Worm (Caenorhabditis elegans) whole organism, midembryonic: Measurements from ENCODE around the gene B0454.6.

ENCODE experiments used
- T22C8.4 ChIP-seq: fragments of 200-800 bp; sonication (Bioruptor generic); IDR thresholded peaks from 2 replicates; pipeline ENCODE4 v1.3.6; 2022; ENCODE audit warnings: missing genetic modification characterization, missing compliant biosample characterization
- cog-1 ChIP-seq: sonication (generic microtip); optimal IDR thresholded peaks from 2 replicates; lab custom pipeline; 2016; ENCODE audit warnings: missing genetic modification characterization, missing compliant biosample characterization
- flt-1 ChIP-seq: fragments of 200-800 bp; sonication (Bioruptor generic); IDR thresholded peaks from 2 replicates; pipeline ENCODE4 v1.3.6; 2022; ENCODE audit warnings: missing genetic modification characterization, missing compliant biosample characterization
- klf-2 ChIP-seq: fragments of 200-800 bp; sonication (Bioruptor generic); conservative IDR thresholded peaks from 2 replicates; pipeline ENCODE4 v1.3.6; 2022; ENCODE audit warnings: missing genetic modification reagents, missing genetic modification characterization, missing compliant biosample characterization
- med-1 ChIP-seq: sonication (generic microtip); optimal IDR thresholded peaks from 2 replicates; lab custom pipeline; 2017; ENCODE audit warnings: missing genetic modification characterization, mild to moderate bottlenecking, missing compliant biosample characterization, antibody characterized with exemption, missing genetic modification reagents; ENCODE audit not compliant: insufficient read depth
- ref-1 ChIP-seq: fragments of 200-800 bp; sonication (Bioruptor generic); conservative IDR thresholded peaks from 2 replicates; pipeline ENCODE4 v1.3.6; 2022; ENCODE audit warnings: missing genetic modification reagents, missing genetic modification characterization, missing compliant biosample characterization
- tab-1 ChIP-seq: fragments of 200-800 bp; sonication (Bioruptor generic); IDR thresholded peaks from 2 replicates; pipeline ENCODE4 v1.3.6; 2022; ENCODE audit warnings: missing genetic modification characterization, missing compliant biosample characterization
- ztf-23 ChIP-seq: fragments of 200-800 bp; sonication (Bioruptor generic); IDR thresholded peaks from 2 replicates; pipeline ENCODE4 v1.3.6; 2022; ENCODE audit warnings: missing genetic modification reagents, missing genetic modification characterization, missing compliant biosample characterization
- ztf-29 ChIP-seq: fragments of 200-800 bp; sonication (Bioruptor generic); IDR thresholded peaks from 2 replicates; pipeline ENCODE4 v1.3.6; 2022; ENCODE audit warnings: missing genetic modification reagents, missing genetic modification characterization, missing compliant biosample characterization

The B0454.6 gene

ce11 chrII:3038453-3038909 is 5.9 kb downstream of the B0454.6 start, which contains the start of the genes B0454.26 and B0454.5:
TSS of gene B0454.26 (minus strand) at chrII:3038553.
TSS of gene B0454.5 (plus strand) at chrII:3038859.
- TF ChIP-seq klf-2 (no peak), ref-1 (GFP tag; lab: Robert Waterston, UW) (no peak), T22C8.4 (GFP tag; lab: Robert Waterston, UW) (no peak)

DNA sequence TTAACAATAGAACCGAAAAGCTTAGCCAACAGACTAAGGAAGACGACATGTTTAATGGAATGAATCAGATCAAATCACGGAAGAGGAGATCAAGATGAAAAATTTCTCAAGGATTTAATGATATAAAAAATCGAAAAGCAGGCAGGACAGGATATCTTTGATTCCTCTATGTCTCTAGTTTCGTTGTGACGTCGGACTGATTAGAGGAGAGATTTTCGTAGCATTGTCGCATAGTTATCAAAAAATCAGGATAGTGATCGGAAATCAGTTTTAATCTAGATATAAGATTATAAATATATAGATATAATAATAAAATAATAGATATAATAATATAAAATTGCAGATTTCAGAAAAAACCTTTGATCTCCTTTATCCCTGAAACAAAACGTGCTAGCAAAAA is 10.8 kb downstream of the B0454.6 start, which contains the start of gene B0454.8:
B0454.8 (minus strand) TSS at position 101 of the 400 bp plus-strand sequence.
- TF ChIP-seq ztf-29 (no peak), flt-1 (GFP tag; lab: Robert Waterston, UW) (no peak), cog-1 (no peak), med-1 (no peak), ref-1 (GFP tag; lab: Robert Waterston, UW) (no peak), T22C8.4 (GFP tag; lab: Robert Waterston, UW) (no peak), klf-2 (no peak), tab-1 (GFP tag; lab: Robert Waterston, UW) (no peak), ztf-23 (GFP tag; lab: Robert Waterston, UW) (no peak)

DNA sequence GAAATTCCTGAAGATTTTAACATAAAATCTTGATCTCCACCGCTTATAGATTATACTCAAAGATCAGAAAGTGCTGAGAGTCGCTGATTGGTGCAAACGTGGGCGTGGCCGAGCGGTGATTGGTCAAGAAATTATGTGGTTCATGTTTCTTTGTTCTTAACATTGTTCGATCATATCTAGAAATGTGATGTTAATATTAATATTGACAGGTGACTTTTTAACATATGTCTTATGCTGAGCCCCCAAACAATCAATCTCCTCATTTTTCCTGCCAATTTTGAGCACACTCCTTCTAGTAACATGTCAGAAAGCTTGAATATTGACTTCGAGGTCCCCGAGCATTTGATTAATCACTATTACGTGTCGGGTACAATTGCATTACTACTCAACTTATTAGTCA is 11.4 kb downstream of the B0454.6 start, which contains the start of gene sri-29:
sri-29 (plus strand) TSS at position 301 of the 400 bp plus-strand sequence.
- TF ChIP-seq flt-1 (GFP tag; lab: Robert Waterston, UW) = no peak
- TF ChIP-seq ztf-29 = no peak
- no peak for TF ChIP-seq klf-2

- TF ChIP-seq klf-2 (no peak), tab-1 (GFP tag; lab: Robert Waterston, UW) (no peak), med-1 (no peak), ztf-29 (no peak), T22C8.4 (GFP tag; lab: Robert Waterston, UW) (no peak), cog-1 (no peak), flt-1 (GFP tag; lab: Robert Waterston, UW) (no peak), ztf-23 (GFP tag; lab: Robert Waterston, UW) (no peak), ref-1 (GFP tag; lab: Robert Waterston, UW) (no peak)
Measured at ce11 chrII:3045422-3045821, 12.8 kb downstream of the B0454.6 start.

ce11 chrII:3045875-3046274 is 13.3 kb downstream of the B0454.6 start, which contains the start of gene sri-30:
TSS of gene sri-30 (plus strand) at chrII:3046175.
- no peak for TF ChIP-seq tab-1 (GFP tag; lab: Robert Waterston, UW)
- no peak for TF ChIP-seq klf-2
- no peak for TF ChIP-seq med-1
- TF ChIP-seq ref-1 (GFP tag; lab: Robert Waterston, UW) = no peak
- no peak for TF ChIP-seq cog-1
- no peak for TF ChIP-seq flt-1 (GFP tag; lab: Robert Waterston, UW)
- TF ChIP-seq T22C8.4 (GFP tag; lab: Robert Waterston, UW) = no peak
- no peak for TF ChIP-seq ztf-29
- TF ChIP-seq ztf-23 (GFP tag; lab: Robert Waterston, UW) = no peak

DNA sequence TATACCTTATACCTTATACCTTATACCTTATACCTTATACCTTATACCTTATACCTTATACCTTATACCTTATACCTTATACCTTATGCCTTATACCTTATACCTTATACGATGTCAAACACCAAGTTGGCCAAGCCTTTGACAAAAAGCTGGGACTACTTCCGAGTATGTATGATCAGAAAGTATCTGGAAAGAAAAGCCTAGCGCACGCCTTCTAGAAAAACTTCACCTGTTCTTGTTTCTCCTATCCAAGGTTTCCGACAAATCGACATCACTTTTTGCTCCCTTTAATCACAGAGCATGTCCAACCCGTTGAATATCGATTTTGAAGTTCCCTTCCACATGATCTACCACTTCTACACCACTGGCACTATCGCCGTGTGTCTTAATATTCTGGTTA is 15.8 kb downstream of the B0454.6 start, which contains the start of gene sri-28:
sri-28 (plus strand) TSS at position 301 of the 400 bp plus-strand sequence.
- TF ChIP-seq tab-1 (GFP tag; lab: Robert Waterston, UW) = no peak
- TF ChIP-seq ref-1 (GFP tag; lab: Robert Waterston, UW) = no peak
- TF ChIP-seq ztf-29 = no peak
- TF ChIP-seq cog-1 = no peak
- TF ChIP-seq med-1 = no peak
- TF ChIP-seq flt-1 (GFP tag; lab: Robert Waterston, UW) = no peak
- no peak for TF ChIP-seq ztf-23 (GFP tag; lab: Robert Waterston, UW)
- TF ChIP-seq klf-2 = no peak
- TF ChIP-seq T22C8.4 (GFP tag; lab: Robert Waterston, UW) = no peak

DNA sequence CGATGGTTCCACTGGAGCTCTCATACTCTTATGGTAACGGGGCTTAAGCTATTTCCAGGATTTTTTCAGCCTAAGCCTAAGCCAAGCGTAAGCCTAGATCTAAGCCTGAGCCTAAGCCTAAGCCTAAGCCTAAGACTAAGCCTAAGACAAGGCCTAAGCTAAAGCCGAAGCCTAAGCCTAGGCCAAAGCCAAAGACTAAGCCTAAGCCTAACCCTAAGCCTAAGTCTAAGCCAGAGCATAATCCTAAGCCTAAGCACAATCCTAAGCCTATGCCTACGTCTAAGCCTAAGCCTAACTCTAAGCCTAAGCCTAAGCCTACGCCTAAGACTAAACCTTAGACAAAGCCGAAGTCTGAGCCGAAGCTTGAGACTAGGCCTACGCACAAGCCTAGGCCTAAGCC is 16.4 kb downstream of the B0454.6 start:
- TF ChIP-seq ref-1 (GFP tag; lab: Robert Waterston, UW) (no peak), flt-1 (GFP tag; lab: Robert Waterston, UW) (no peak), ztf-29 (no peak), med-1 (no peak), klf-2 (no peak), ztf-23 (GFP tag; lab: Robert Waterston, UW) (no peak), T22C8.4 (GFP tag; lab: Robert Waterston, UW) (no peak), tab-1 (GFP tag; lab: Robert Waterston, UW) (no peak), cog-1 (no peak)

DNA sequence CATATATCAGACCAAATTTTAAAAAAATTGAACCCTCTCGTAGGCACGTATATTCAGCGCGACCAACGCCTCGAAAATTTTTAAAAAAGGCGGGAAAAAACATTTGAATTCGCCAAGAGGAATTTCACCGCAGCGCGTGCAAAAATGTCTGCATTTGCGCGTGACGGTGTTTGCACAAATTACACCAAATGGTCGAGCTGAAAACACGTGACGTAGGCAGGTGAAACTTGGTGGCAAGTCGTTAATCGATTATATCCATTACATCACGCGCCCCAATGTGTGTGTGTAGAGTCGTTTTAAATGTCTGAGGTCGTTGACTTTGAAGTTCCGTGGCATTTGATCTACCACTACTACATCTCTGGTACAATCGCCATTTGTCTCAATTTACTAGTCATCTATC is 18.1 kb downstream of the B0454.6 start, which contains the start of gene sri-31:
sri-31 (plus strand) TSS at position 301 of the 400 bp plus-strand sequence.
- TF ChIP-seq ztf-23 (GFP tag; lab: Robert Waterston, UW) (no peak), klf-2 (no peak), flt-1 (GFP tag; lab: Robert Waterston, UW) (no peak), tab-1 (GFP tag; lab: Robert Waterston, UW) (no peak), med-1 (no peak), cog-1 (no peak)

- no peak for TF ChIP-seq cog-1
- no peak for TF ChIP-seq T22C8.4 (GFP tag; lab: Robert Waterston, UW)
- no peak for TF ChIP-seq flt-1 (GFP tag; lab: Robert Waterston, UW)
- no peak for TF ChIP-seq ref-1 (GFP tag; lab: Robert Waterston, UW)
- no peak for TF ChIP-seq med-1
- TF ChIP-seq ztf-29 = no peak
- TF ChIP-seq klf-2 = no peak
- TF ChIP-seq tab-1 (GFP tag; lab: Robert Waterston, UW) = no peak
- no peak for TF ChIP-seq ztf-23 (GFP tag; lab: Robert Waterston, UW)
Measured at ce11 chrII:3051332-3051731, 18.8 kb downstream of the B0454.6 start.

ce11 chrII:3052843-3053242 is 20.3 kb downstream of the B0454.6 start:
- TF ChIP-seq ztf-29 (no peak), cog-1 (no peak), med-1 (no peak), flt-1 (GFP tag; lab: Robert Waterston, UW) (no peak), ztf-23 (GFP tag; lab: Robert Waterston, UW) (no peak), ref-1 (GFP tag; lab: Robert Waterston, UW) (no peak), T22C8.4 (GFP tag; lab: Robert Waterston, UW) (no peak), tab-1 (GFP tag; lab: Robert Waterston, UW) (no peak)
